Fruit fly (Drosophila melanogaster): Measurements from ENCODE around the gene CG46508.
"Not testable (repeated sequence)": the region's sequence is repeated elsewhere in the genome, so short reads cannot be mapped to it uniquely, and the experiment has no call there.

DNA sequence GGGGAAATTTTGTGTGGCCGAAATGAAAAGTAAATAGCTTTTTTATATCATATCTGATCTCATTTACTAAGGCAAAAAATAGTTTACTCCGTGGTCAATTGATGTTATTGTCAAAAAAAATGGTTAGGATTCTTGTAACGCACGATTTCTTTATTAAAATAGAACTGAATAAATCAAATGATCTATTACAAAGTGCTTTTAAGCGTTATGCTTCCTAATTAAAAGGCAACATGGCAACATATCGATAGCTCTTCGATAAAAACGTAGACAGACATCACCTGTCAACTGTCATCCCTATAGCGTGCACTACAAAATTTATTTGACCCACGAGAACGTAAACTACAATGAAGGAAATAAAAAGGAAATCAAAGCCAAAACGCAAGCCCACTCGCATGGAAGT, 34.4 kb downstream of the CG46508 start, which contains the start of gene CG46515:
- not testable (repeated sequence) for TF ChIP-seq odd (GFP tag; optimal IDR thresholded peaks at IDR 0.05); CG7271 (tag; optimal IDR thresholded peaks at IDR 0.05); CG30403 (GFP tag; optimal IDR thresholded peaks at IDR 0.05); CG7786 (GFP tag; optimal IDR thresholded peaks at IDR 0.05); CG12155 (GFP tag; optimal IDR thresholded peaks at IDR 0.05); CG11247 (GFP tag; IDR thresholded peaks at IDR 0.05)

Measured in whole organism, embryonic.